Fruit fly (Drosophila melanogaster) ovary, adult (tissue): ENCODE data around the gene CG4830.

Experiments used
- CG17801 ChIP-seq: fragments of 200-800 bp; optimal IDR thresholded peaks from 2 replicates; lab custom pipeline; 2019; ENCODE audit warnings: missing biosample characterization, mild to moderate bottlenecking, missing genetic modification characterization, moderate library complexity; ENCODE audit not compliant: partially characterized antibody

The CG4830 gene

dm6 chr3R:12221366-12221916 is 11.3 kb upstream of the CG4830 start, which contains the start of gene CG4860:
CG4860 (minus strand) TSS chr3R:12221464.
- peak; percentile 80 for TF ChIP-seq CG17801 (GFP tag; lab: Kevin White, UChicago)

- TF ChIP-seq CG17801 (GFP tag; lab: Kevin White, UChicago): no peak
Observed at dm6 chr3R:12219497-12219896, 9.3 kb upstream of the CG4830 start, which contains the start of gene Cog1. Cog1 (minus strand) TSS chr3R:12219686.

dm6 chr3R:12214201-12214600 is 4.0 kb upstream of the CG4830 start, which contains the start of gene CG14742:
CG14742 (plus strand) TSS chr3R:12214501.
- TF ChIP-seq CG17801 (GFP tag; lab: Kevin White, UChicago): no peak

- TF ChIP-seq CG17801 (GFP tag; lab: Kevin White, UChicago): no peak
Observed at dm6 chr3R:12211552-12211951, 1.4 kb upstream of the CG4830 start.

- no peak for TF ChIP-seq CG17801 (GFP tag; lab: Kevin White, UChicago)
Observed at dm6 chr3R:12197641-12198040, 12.5 kb downstream of the CG4830 start, which contains the start of gene Adk1. Adk1 (plus strand) TSS chr3R:12197941.

- no peak for TF ChIP-seq CG17801 (GFP tag; lab: Kevin White, UChicago)
Observed at dm6 chr3R:12196100-12196499, 14.1 kb downstream of the CG4830 start.

- TF ChIP-seq CG17801 (GFP tag; lab: Kevin White, UChicago): no peak
Observed at dm6 chr3R:12194911-12195310, 15.2 kb downstream of the CG4830 start, which contains the start of the genes eIF3d2 and CG43450. eIF3d2 (minus strand) TSS chr3R:12195011. CG43450 (plus strand) TSS chr3R:12195294.

dm6 chr3R:12185615-12186014 is 24.5 kb downstream of the CG4830 start:
- TF ChIP-seq CG17801 (GFP tag; lab: Kevin White, UChicago): no peak

dm6 chr3R:12168348-12168747 is 41.8 kb downstream of the CG4830 start:
- TF ChIP-seq CG17801 (GFP tag; lab: Kevin White, UChicago): no peak

dm6 chr3R:12166086-12166485 is 44.1 kb downstream of the CG4830 start, which contains the start of gene Cpn:
Cpn (minus strand) TSS chr3R:12166186.
- no peak for TF ChIP-seq CG17801 (GFP tag; lab: Kevin White, UChicago)

- TF ChIP-seq CG17801 (GFP tag; lab: Kevin White, UChicago): no peak
Observed at dm6 chr3R:12158495-12158894, 51.7 kb downstream of the CG4830 start, which contains the start of gene dpr15. dpr15 (minus strand) TSS chr3R:12158595.
